Fruit fly (Drosophila melanogaster) whole organism, embryonic: Measurements from ENCODE around the gene CG33299.

ENCODE experiments used
- CG10543 ChIP-seq: fragments of 200-800 bp; sonication (Bioruptor generic); optimal IDR thresholded peaks from 3 replicates; lab custom pipeline; 2017; ENCODE audit warnings: missing biosample characterization, mild to moderate bottlenecking, missing genetic modification characterization, moderate library complexity
- CG15479 ChIP-seq: fragments of 200-800 bp; sonication (Bioruptor generic); optimal IDR thresholded peaks from 3 replicates; lab custom pipeline; 2019; ENCODE audit warnings: missing biosample characterization, mild to moderate bottlenecking, missing genetic modification characterization, moderate library complexity
- CG16813 ChIP-seq: fragments of 200-800 bp; sonication (Bioruptor generic); IDR thresholded peaks from 3 replicates; pipeline ENCODE4 v1.3.6; 2022; ENCODE audit warnings: missing biosample characterization, missing genetic modification characterization; ENCODE audit not compliant: partially characterized antibody
- CG17802 ChIP-seq: fragments of 200-800 bp; sonication (Bioruptor generic); optimal IDR thresholded peaks from 2 replicates; lab custom pipeline; 2018; ENCODE audit warnings: missing biosample characterization, mild to moderate bottlenecking, missing genetic modification characterization, moderate library complexity
- CG2202 ChIP-seq: fragments of 200-800 bp; sonication (Bioruptor generic); optimal IDR thresholded peaks from 2 replicates; lab custom pipeline; 2018; ENCODE audit warnings: missing biosample characterization, mild to moderate bottlenecking, missing genetic modification characterization
- CG34224 ChIP-seq: fragments of 200-800 bp; sonication (Bioruptor generic); IDR thresholded peaks from 3 replicates; pipeline ENCODE4 v1.3.6; 2022; ENCODE audit warnings: missing biosample characterization, missing genetic modification characterization; ENCODE audit not compliant: partially characterized antibody
- CG34376 ChIP-seq: fragments of 200-800 bp; sonication (Bioruptor generic); optimal IDR thresholded peaks from 2 replicates; lab custom pipeline; 2018; ENCODE audit warnings: missing biosample characterization, mild to moderate bottlenecking, missing genetic modification characterization
- CG9876 ChIP-seq: fragments of 200-800 bp; sonication (Bioruptor generic); optimal IDR thresholded peaks from 2 replicates; lab custom pipeline; 2016; ENCODE audit warnings: missing biosample characterization, missing genetic modification characterization
- D ChIP-seq, 2 experiments: fragments of 200-800 bp in 1 of 2; fragments of >200 bp in 1 of 2; sonication (Bioruptor generic) in 1 of 2; optimal IDR thresholded peaks; 2 replicates in 1 of 2; 3 replicates in 1 of 2; lab custom pipeline; 2017; ENCODE audit warnings: mild to moderate bottlenecking in 1 of 2, missing biosample characterization in 1 of 2, missing genetic modification characterization in 1 of 2, missing genetic modification reagents in 1 of 2
- MTF-1 ChIP-seq: fragments of 200-800 bp; sonication (Bioruptor generic); optimal IDR thresholded peaks from 2 replicates; lab custom pipeline; 2018; ENCODE audit warnings: missing biosample characterization, mild to moderate bottlenecking, missing genetic modification characterization, borderline replicate concordance
- Med ChIP-seq: fragments of 200-800 bp; sonication (Bioruptor generic); peaks from one replicate; lab custom pipeline; 2016; ENCODE audit warnings: missing biosample characterization, missing genetic modification characterization, mild to moderate bottlenecking, inconsistent platforms, moderate library complexity
- Pdp1 ChIP-seq, 2 experiments: fragments of 200-800 bp; sonication (Bioruptor generic); optimal IDR thresholded peaks; 3 replicates each; lab custom pipeline; 2016; ENCODE audit warnings: missing biosample characterization in 2 of 2, missing genetic modification characterization in 2 of 2, mild to moderate bottlenecking in 1 of 2, moderate library complexity in 1 of 2
- Side ChIP-seq: fragments of 200-800 bp; sonication (Bioruptor generic); optimal IDR thresholded peaks from 2 replicates; lab custom pipeline; 2016; ENCODE audit warnings: missing biosample characterization, missing genetic modification characterization
- Sry-β ChIP-seq: fragments of 200-800 bp; sonication (Bioruptor generic); optimal IDR thresholded peaks from 2 replicates; lab custom pipeline; 2018; ENCODE audit warnings: missing biosample characterization, mild to moderate bottlenecking, missing genetic modification characterization, moderate library complexity
- bab2 ChIP-seq: fragments of 200-800 bp; sonication (Bioruptor generic); optimal IDR thresholded peaks from 2 replicates; lab custom pipeline; 2016; ENCODE audit warnings: missing biosample characterization, missing genetic modification characterization
- cato ChIP-seq: fragments of 200-800 bp; sonication (Bioruptor generic); optimal IDR thresholded peaks from 2 replicates; lab custom pipeline; 2016; ENCODE audit warnings: missing biosample characterization, missing genetic modification characterization, borderline replicate concordance
- caup ChIP-seq: fragments of 200-800 bp; sonication (Bioruptor generic); optimal IDR thresholded peaks from 3 replicates; lab custom pipeline; 2017; ENCODE audit warnings: missing biosample characterization, mild to moderate bottlenecking, missing genetic modification characterization, moderate library complexity; ENCODE audit not compliant: severe bottlenecking
- chm ChIP-seq: fragments of 200-800 bp; sonication (Bioruptor generic); IDR thresholded peaks from 2 replicates; pipeline ENCODE4 v1.3.6; 2022; ENCODE audit warnings: missing biosample characterization, missing genetic modification characterization
- crol ChIP-seq: fragments of 200-800 bp; sonication (Bioruptor generic); IDR thresholded peaks from 2 replicates; pipeline ENCODE4 v1.3.6; 2022; ENCODE audit warnings: missing biosample characterization, missing genetic modification characterization
- dati ChIP-seq: fragments of 200-800 bp; sonication (Bioruptor generic); IDR thresholded peaks from 2 replicates; pipeline ENCODE4 v1.3.6; 2022; ENCODE audit warnings: missing biosample characterization, missing genetic modification characterization
- dmrt11E ChIP-seq: fragments of 200-800 bp; sonication (Bioruptor generic); optimal IDR thresholded peaks from 3 replicates; lab custom pipeline; 2018; ENCODE audit warnings: missing biosample characterization, mild to moderate bottlenecking, missing genetic modification characterization, moderate library complexity
- en ChIP-seq: fragments of 200-800 bp; sonication (Bioruptor generic); optimal IDR thresholded peaks from 2 replicates; lab custom pipeline; 2016; ENCODE audit warnings: missing biosample characterization, missing genetic modification characterization
- exex ChIP-seq: fragments of 200-800 bp; sonication (Bioruptor generic); optimal IDR thresholded peaks from 4 replicates; lab custom pipeline; 2018; ENCODE audit warnings: missing biosample characterization, mild to moderate bottlenecking, missing genetic modification characterization, moderate library complexity
- gcm ChIP-seq: fragments of 200-800 bp; sonication (Bioruptor generic); optimal IDR thresholded peaks from 2 replicates; lab custom pipeline; 2019; ENCODE audit warnings: missing biosample characterization, mild to moderate bottlenecking, missing genetic modification characterization, moderate library complexity
- grn ChIP-seq: fragments of 200-800 bp; sonication (Bioruptor generic); optimal IDR thresholded peaks from 3 replicates; lab custom pipeline; 2017; ENCODE audit warnings: missing biosample characterization, missing genetic modification characterization
- her ChIP-seq: fragments of 200-800 bp; sonication (Bioruptor generic); optimal IDR thresholded peaks from 2 replicates; lab custom pipeline; 2016; ENCODE audit warnings: missing biosample characterization, missing genetic modification characterization
- klu ChIP-seq: fragments of 200-800 bp; sonication (Bioruptor generic); IDR thresholded peaks from 2 replicates; pipeline ENCODE4 v1.3.6; 2022; ENCODE audit warnings: missing biosample characterization, missing genetic modification characterization
- nom ChIP-seq: fragments of 200-800 bp; sonication (Bioruptor generic); optimal IDR thresholded peaks from 2 replicates; lab custom pipeline; 2017; ENCODE audit warnings: missing biosample characterization, missing genetic modification characterization, mild to moderate bottlenecking, moderate library complexity, missing genetic modification reagents
- prd ChIP-seq, 3 experiments: fragments of >200 bp in 2 of 3; fragments of 200-800 bp in 1 of 3; sonication (Bioruptor generic) in 1 of 3; optimal IDR thresholded peaks in 2 of 3; IDR thresholded peaks in 1 of 3; 2 replicates in 2 of 3; 3 replicates in 1 of 3; pipeline versions ENCODE4 v1.3.6 to Lab custom; 2017 to 2022; ENCODE audit warnings: missing biosample characterization in 1 of 3, missing genetic modification characterization in 1 of 3
- pros ChIP-seq: fragments of 200-800 bp; sonication (Bioruptor generic); optimal IDR thresholded peaks from 3 replicates; lab custom pipeline; 2019; ENCODE audit warnings: missing biosample characterization, mild to moderate bottlenecking, missing genetic modification characterization, moderate library complexity
- ro ChIP-seq: fragments of 200-800 bp; sonication (Bioruptor generic); IDR thresholded peaks from 2 replicates; pipeline ENCODE4 v1.3.6; 2022; ENCODE audit warnings: missing biosample characterization, missing genetic modification characterization
- sd ChIP-seq: fragments of 200-800 bp; sonication (Bioruptor generic); optimal IDR thresholded peaks from 3 replicates; lab custom pipeline; 2018; ENCODE audit warnings: missing biosample characterization, mild to moderate bottlenecking, missing genetic modification characterization, moderate library complexity
- sens ChIP-seq: fragments of 200-800 bp; sonication (Bioruptor generic); peaks from one replicate; lab custom pipeline; 2016; ENCODE audit warnings: missing biosample characterization, missing genetic modification characterization
- sens-2 ChIP-seq: fragments of 200-800 bp; sonication (Bioruptor generic); IDR thresholded peaks from 2 replicates; pipeline ENCODE4 v1.3.6; 2022; ENCODE audit warnings: missing biosample characterization, missing genetic modification characterization
- sqz ChIP-seq: fragments of 200-800 bp; sonication (Bioruptor generic); optimal IDR thresholded peaks from 3 replicates; lab custom pipeline; 2018; ENCODE audit warnings: missing biosample characterization, mild to moderate bottlenecking, missing genetic modification characterization
- sug ChIP-seq: fragments of 200-800 bp; optimal IDR thresholded peaks from 2 replicates; lab custom pipeline; 2019; ENCODE audit warnings: missing biosample characterization, mild to moderate bottlenecking, missing genetic modification characterization, moderate library complexity
- tll ChIP-seq, 2 experiments: fragments of 200-800 bp in 1 of 2; fragments of >200 bp in 1 of 2; sonication (Bioruptor generic) in 1 of 2; optimal IDR thresholded peaks; 2 replicates each; lab custom pipeline; 2017 to 2019; ENCODE audit warnings: missing biosample characterization in 2 of 2, missing genetic modification characterization in 2 of 2, mild to moderate bottlenecking in 1 of 2, moderate library complexity in 1 of 2
- trem ChIP-seq: fragments of 200-800 bp; optimal IDR thresholded peaks from 3 replicates; lab custom pipeline; 2019; ENCODE audit warnings: missing biosample characterization, mild to moderate bottlenecking, missing genetic modification characterization, moderate library complexity
- zen ChIP-seq: fragments of 200-800 bp; sonication (Bioruptor generic); optimal IDR thresholded peaks from 3 replicates; lab custom pipeline; 2018; ENCODE audit warnings: missing biosample characterization, mild to moderate bottlenecking, missing genetic modification characterization, moderate library complexity
- zfh2 ChIP-seq: fragments of 200-800 bp; sonication (Bioruptor generic); optimal IDR thresholded peaks from 2 replicates; lab custom pipeline; 2016; ENCODE audit warnings: missing biosample characterization, missing genetic modification characterization

The CG33299 gene

DNA sequence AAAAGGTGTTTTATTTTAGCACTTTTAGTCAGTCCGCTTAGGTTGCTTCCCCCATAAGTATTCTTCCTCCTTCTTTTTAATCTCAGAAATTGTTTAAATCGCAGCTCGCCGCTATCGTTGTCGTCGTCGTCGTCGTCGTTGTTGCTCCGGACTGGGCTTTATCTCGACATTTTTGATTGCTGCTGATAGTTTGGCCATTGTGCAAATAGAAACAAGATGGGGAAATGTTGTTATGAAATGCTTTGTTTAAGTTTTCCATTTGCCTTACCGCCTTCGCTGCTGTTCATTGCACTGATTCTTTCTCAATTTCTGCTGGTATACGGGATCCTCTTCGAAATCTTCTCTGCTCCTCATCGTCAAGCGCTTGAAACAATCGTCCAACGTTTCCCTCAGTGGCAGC lies 46.6 kb downstream of the CG33299 start:
- TF ChIP-seq sens-2 (GFP tag; lab: Robert Waterston, UW) (0 out of 2 replicates have a peak, but pooled peaks have one; percentile 11), gcm (GFP tag; lab: Kevin White, UChicago) (peak; percentile 8), grn (peak; percentile 49), klu (GFP tag; lab: Robert Waterston, UW) (no peak), prd (optimal IDR thresholded peaks at IDR 0.05; lab: Kevin White, UChicago) (no peak), prd (GFP tag; IDR thresholded peaks at IDR 0.05; lab: Robert Waterston, UW) (no peak), ro (GFP tag; lab: Robert Waterston, UW) (no peak), Sry-β (no peak), CG34376 (GFP tag; lab: Kevin White, UChicago) (peak; percentile 48), Pdp1 (GFP tag; optimal IDR thresholded peaks at IDR 0.05; lab: Kevin White, UChicago) (peak in 1 of 2 experiments; percentile 44), CG16813 (GFP tag; lab: Robert Waterston, UW) (no peak), exex (peak; percentile 52), sens (GFP tag; lab: Kevin White, UChicago) (peak; percentile 13), sd (peak; percentile 46), Side (GFP tag; lab: Kevin White, UChicago) (no peak), en (GFP tag; lab: Kevin White, UChicago) (no peak), chm (GFP tag; lab: Robert Waterston, UW) (no peak), dati (no peak), sug (peak; percentile 38), cato (GFP tag; lab: Kevin White, UChicago) (no peak), Med (GFP tag; lab: Kevin White, UChicago) (peak; percentile 26), CG10543 (GFP tag; lab: Kevin White, UChicago) (peak; percentile 34)
- TF ChIP-seq, all 482 proteins: peak for 11

dm6 chr2L:9704343-9704742 lies 47.9 kb downstream of the CG33299 start:
- TF ChIP-seq caup (GFP tag; lab: Kevin White, UChicago) (no peak), CG2202 (no peak), CG34224 (GFP tag; lab: Robert Waterston, UW) (no peak), dmrt11E (tag; lab: Kevin White, UChicago) (no peak), bab2 (GFP tag; lab: Kevin White, UChicago) (no peak), sqz (GFP tag; lab: Kevin White, UChicago) (peak; percentile 8), crol (peak; percentile 69), Med (GFP tag; lab: Kevin White, UChicago) (peak; percentile 55), pros (GFP tag; lab: Kevin White, UChicago) (peak; percentile 70), MTF-1 (no peak), trem (tag; lab: Kevin White, UChicago) (no peak), nom (GFP tag; lab: Kevin White, UChicago) (peak; percentile 11)

- TF ChIP-seq CG2202 = no peak
- no peak for TF ChIP-seq zfh2 (GFP tag; lab: Kevin White, UChicago)
- peak in 1 of 2 experiments; percentile 38 for TF ChIP-seq tll (GFP tag; optimal IDR thresholded peaks at IDR 0.05; lab: Kevin White, UChicago)
- peak; percentile 97 for TF ChIP-seq CG15479 (GFP tag; lab: Kevin White, UChicago)
- TF ChIP-seq her = no peak
- no peak for TF ChIP-seq CG9876 (GFP tag; lab: Kevin White, UChicago)
- peak in 1 of 2 experiments; percentile 32 for TF ChIP-seq Pdp1 (GFP tag; optimal IDR thresholded peaks at IDR 0.05; lab: Kevin White, UChicago)
- peak; percentile 58 for TF ChIP-seq D (optimal IDR thresholded peaks at IDR 0.05; lab: Kevin White, UChicago)
- no peak for TF ChIP-seq D (GFP tag; optimal IDR thresholded peaks at IDR 0.05; lab: Kevin White, UChicago)
- no peak for TF ChIP-seq CG17802
- TF ChIP-seq zen (tag; lab: Kevin White, UChicago) = peak; percentile 59
- TF ChIP-seq, all 482 proteins: peak for 5
Observed at dm6 chr2L:9705291-9705690, 48.9 kb downstream of the CG33299 start.
